Comparison of ENCODE assay signal across 4 fruit fly cellular contexts in genomic region chr3R:4886086-4886812, dm6.
TF ChIP-seq lines count a peak whose summit lies in the region.

No protein-coding gene starts in this region.

- TF ChIP-seq CTCF in whole organism, embryonic (GFP tag; optimal IDR thresholded peaks at IDR 0.05; lab: Kevin White, UChicago): no peak

TF ChIP-seq in whole organism, embryonic, 481 proteins besides CTCF, POLR2A, EP300 and RAD21 (continues in another document):
- TF ChIP-seq disco-r (GFP tag; optimal IDR thresholded peaks at IDR 0.05; lab: Kevin White, UChicago) (no peak), inv (GFP tag; IDR thresholded peaks at IDR 0.05; lab: Robert Waterston, UW; ENCODE audit: partially characterized antibody) (no peak), btn (GFP tag; optimal IDR thresholded peaks at IDR 0.05; lab: Kevin White, UChicago) (peak; percentile 49), HLH54F (GFP tag; optimal IDR thresholded peaks at IDR 0.05; lab: Kevin White, UChicago) (peak; percentile 31), tio (GFP tag; optimal IDR thresholded peaks at IDR 0.05; lab: Kevin White, UChicago) (peak; percentile 39), Dbx (GFP tag; IDR thresholded peaks at IDR 0.05; lab: Robert Waterston, UW) (no peak), CG8924 (tag; optimal IDR thresholded peaks at IDR 0.05; lab: Kevin White, UChicago) (peak; percentile 65), ATbp (GFP tag; optimal IDR thresholded peaks at IDR 0.05; lab: Kevin White, UChicago) (peak; percentile 76), CG4404 (GFP tag; IDR thresholded peaks at IDR 0.05; lab: Robert Waterston, UW) (peak; percentile 82), ci (GFP tag; IDR thresholded peaks at IDR 0.05; lab: Robert Waterston, UW) (peak; percentile 76), stc (GFP tag; IDR thresholded peaks at IDR 0.05; lab: Robert Waterston, UW) (no peak), CG12299 (tag; optimal IDR thresholded peaks at IDR 0.05; lab: Kevin White, UChicago) (no peak), trem (tag; optimal IDR thresholded peaks at IDR 0.05; lab: Kevin White, UChicago) (peak; percentile 62), MBD-R2 (GFP tag; IDR thresholded peaks at IDR 0.05; lab: Robert Waterston, UW) (peak; percentile 32; the same call in 1 of the 2 replicates), CG7928 (GFP tag; optimal IDR thresholded peaks at IDR 0.05; lab: Kevin White, UChicago) (no peak), CG31224 (GFP tag; IDR thresholded peaks at IDR 0.05; lab: Robert Waterston, UW) (no peak), CG3065 (GFP tag; optimal IDR thresholded peaks at IDR 0.05; lab: Kevin White, UChicago) (peak; percentile 40), CG6854 (GFP tag; optimal IDR thresholded peaks at IDR 0.05; lab: Kevin White, UChicago) (no peak), Eip74EF (GFP tag; optimal IDR thresholded peaks at IDR 0.05; lab: Kevin White, UChicago) (no peak), amos (GFP tag; IDR thresholded peaks at IDR 0.05; lab: Robert Waterston, UW; ENCODE audit: partially characterized antibody) (no peak), ap (GFP tag; IDR thresholded peaks at IDR 0.05; lab: Robert Waterston, UW) (peak; percentile 48), CG13624 (GFP tag; optimal IDR thresholded peaks at IDR 0.05; lab: Kevin White, UChicago) (no peak), CG4730 (GFP tag; IDR thresholded peaks at IDR 0.05; lab: Robert Waterston, UW) (peak; percentile 41; the same call in 1 of the 2 replicates)

TF ChIP-seq in whole organism, prepupa, 60 proteins besides CTCF, POLR2A, EP300 and RAD21 (continues in another document):
- TF ChIP-seq CG6808 (GFP tag; optimal IDR thresholded peaks at IDR 0.05; lab: Kevin White, UChicago) (peak; percentile 31), Sox14 (GFP tag; optimal IDR thresholded peaks at IDR 0.05; lab: Kevin White, UChicago) (peak; percentile 14), CG16779 (tag; optimal IDR thresholded peaks at IDR 0.05; lab: Kevin White, UChicago) (no peak), achi (GFP tag; optimal IDR thresholded peaks at IDR 0.05; lab: Kevin White, UChicago) (no peak), CG8632 (GFP tag; optimal IDR thresholded peaks at IDR 0.05; lab: Kevin White, UChicago) (peak; percentile 11), CG3032 (tag; optimal IDR thresholded peaks at IDR 0.05; lab: Kevin White, UChicago) (peak; percentile 12), Sox102F (GFP tag; optimal IDR thresholded peaks at IDR 0.05; lab: Kevin White, UChicago) (peak; percentile 54), CG8119 (GFP tag; IDR thresholded peaks at IDR 0.05; lab: Robert Waterston, UW) (no peak), Hr39 (GFP tag; optimal IDR thresholded peaks at IDR 0.05; lab: Kevin White, UChicago) (peak; percentile 66), CG3919 (GFP tag; optimal IDR thresholded peaks at IDR 0.05; lab: Kevin White, UChicago) (peak; percentile 54), lz (GFP tag; optimal IDR thresholded peaks at IDR 0.05; lab: Kevin White, UChicago) (peak; percentile 57), Smox (GFP tag; optimal IDR thresholded peaks at IDR 0.05; lab: Kevin White, UChicago) (peak; percentile 52), salr (GFP tag; optimal IDR thresholded peaks at IDR 0.05; lab: Kevin White, UChicago) (no peak), fkh (GFP tag; optimal IDR thresholded peaks at IDR 0.05; lab: Kevin White, UChicago) (no peak), CG11902 (GFP tag; optimal IDR thresholded peaks at IDR 0.05; lab: Kevin White, UChicago) (peak; percentile 18), Lpt (GFP tag; optimal IDR thresholded peaks at IDR 0.05; lab: Kevin White, UChicago) (no peak), net (GFP tag; optimal IDR thresholded peaks at IDR 0.05; lab: Kevin White, UChicago) (no peak), CG34406 (GFP tag; optimal IDR thresholded peaks at IDR 0.05; lab: Kevin White, UChicago) (no peak), CG11762 (GFP tag; optimal IDR thresholded peaks at IDR 0.05; lab: Kevin White, UChicago; ENCODE audit: insufficient read depth) (no peak), CG11294 (GFP tag; IDR thresholded peaks at IDR 0.05; lab: Robert Waterston, UW) (no peak), cyc (GFP tag; optimal IDR thresholded peaks at IDR 0.05; lab: Kevin White, UChicago) (peak; percentile 56), CG1621 (tag; optimal IDR thresholded peaks at IDR 0.05; lab: Kevin White, UChicago) (peak; percentile 9), ss (GFP tag; optimal IDR thresholded peaks at IDR 0.05; lab: Kevin White, UChicago) (no peak), topi (GFP tag; optimal IDR thresholded peaks at IDR 0.05; lab: Kevin White, UChicago) (peak; percentile 50)

TF ChIP-seq in whole organism, pupa, 21 proteins besides CTCF, POLR2A, EP300 and RAD21:
- peak; percentile 23 for TF ChIP-seq Pif1A (GFP tag; optimal IDR thresholded peaks at IDR 0.05; lab: Kevin White, UChicago)
- no peak for TF ChIP-seq D1 (tag; optimal IDR thresholded peaks at IDR 0.05; lab: Kevin White, UChicago)
- no peak for TF ChIP-seq CG34367 (tag; optimal IDR thresholded peaks at IDR 0.05; lab: Kevin White, UChicago)
- no peak for TF ChIP-seq CG12605 (GFP tag; IDR thresholded peaks at IDR 0.05; lab: Robert Waterston, UW)
- TF ChIP-seq CG10348 (GFP tag; IDR thresholded peaks at IDR 0.05; lab: Robert Waterston, UW): no peak
- peak; percentile 34 for TF ChIP-seq CG15710 (tag; optimal IDR thresholded peaks at IDR 0.05; lab: Kevin White, UChicago)
- TF ChIP-seq Pif1B (GFP tag; optimal IDR thresholded peaks at IDR 0.05; lab: Kevin White, UChicago): no peak
- no peak for TF ChIP-seq CG4496 (GFP tag; IDR thresholded peaks at IDR 0.05; lab: Robert Waterston, UW)
- TF ChIP-seq rn (GFP tag; IDR thresholded peaks at IDR 0.05; lab: Robert Waterston, UW): no peak
- TF ChIP-seq Snoo (tag; optimal IDR thresholded peaks at IDR 0.05; lab: Kevin White, UChicago): peak; percentile 11
- TF ChIP-seq CG8159 (tag; optimal IDR thresholded peaks at IDR 0.05; lab: Kevin White, UChicago): peak; percentile 60
- no peak for TF ChIP-seq gl (tag; optimal IDR thresholded peaks at IDR 0.05; lab: Kevin White, UChicago)
- TF ChIP-seq Ets98B (GFP tag; IDR thresholded peaks at IDR 0.05; lab: Robert Waterston, UW): no peak
- peak; percentile 43 for TF ChIP-seq CG9948 (tag; optimal IDR thresholded peaks at IDR 0.05; lab: Kevin White, UChicago)
- TF ChIP-seq CG17806 (tag; optimal IDR thresholded peaks at IDR 0.05; lab: Kevin White, UChicago): peak; percentile 41
- TF ChIP-seq fd96Ca (GFP tag; IDR thresholded peaks at IDR 0.05; lab: Robert Waterston, UW): no peak

TF ChIP-seq in whole organism, wandering third instar larva, 38 proteins besides CTCF, POLR2A, EP300 and RAD21:
- TF ChIP-seq br (GFP tag; optimal IDR thresholded peaks at IDR 0.05; lab: Kevin White, UChicago): peak; percentile 37
- peak; percentile 41 for TF ChIP-seq HLH106 (tag; optimal IDR thresholded peaks at IDR 0.05; lab: Kevin White, UChicago)
- peak; percentile 3 for TF ChIP-seq Hnf4 (GFP tag; optimal IDR thresholded peaks at IDR 0.05; lab: Kevin White, UChicago)
- peak in 1 of 2 experiments; percentile 58 for TF ChIP-seq foxo (GFP tag; optimal IDR thresholded peaks at IDR 0.05; lab: Kevin White, UChicago)
- peak; percentile 26 for TF ChIP-seq Sp1 (GFP tag; optimal IDR thresholded peaks at IDR 0.05; lab: Kevin White, UChicago)
- no peak for TF ChIP-seq GATAd (GFP tag; optimal IDR thresholded peaks at IDR 0.05; lab: Kevin White, UChicago)
- peak; percentile 2 for TF ChIP-seq sv (GFP tag; optimal IDR thresholded peaks at IDR 0.05; lab: Kevin White, UChicago)
- peak; percentile 37 for TF ChIP-seq h (GFP tag; optimal IDR thresholded peaks at IDR 0.05; lab: Kevin White, UChicago)
- TF ChIP-seq OdsH (GFP tag; optimal IDR thresholded peaks at IDR 0.05; lab: Kevin White, UChicago): peak; percentile 1
- TF ChIP-seq woc (GFP tag; optimal IDR thresholded peaks at IDR 0.05; lab: Kevin White, UChicago): peak; percentile 4
- TF ChIP-seq dmrt93B (GFP tag; optimal IDR thresholded peaks at IDR 0.05; lab: Kevin White, UChicago): peak; percentile 32
- no peak for TF ChIP-seq CrebA (GFP tag; optimal IDR thresholded peaks at IDR 0.05; lab: Kevin White, UChicago; ENCODE audit: borderline replicate concordance)
- no peak for TF ChIP-seq N (GFP tag; optimal IDR thresholded peaks at IDR 0.05; lab: Kevin White, UChicago)
- TF ChIP-seq Rel (GFP tag; optimal IDR thresholded peaks at IDR 0.05; lab: Kevin White, UChicago): no peak
- TF ChIP-seq Rel (tag; optimal IDR thresholded peaks at IDR 0.05; lab: Kevin White, UChicago): no peak
- no peak for TF ChIP-seq lola (GFP tag; optimal IDR thresholded peaks at IDR 0.05; lab: Kevin White, UChicago)
- TF ChIP-seq ey (GFP tag; optimal IDR thresholded peaks at IDR 0.05; lab: Kevin White, UChicago): peak; percentile 47
- peak; percentile 51 for TF ChIP-seq fru (GFP tag; optimal IDR thresholded peaks at IDR 0.05; lab: Kevin White, UChicago)
- TF ChIP-seq psq (GFP tag; optimal IDR thresholded peaks at IDR 0.05; lab: Kevin White, UChicago): peak; percentile 9
- TF ChIP-seq rgr (GFP tag; optimal IDR thresholded peaks at IDR 0.05; lab: Kevin White, UChicago): peak; percentile 33

Comparison
In these comparisons a context has a peak if more than half of its experiments do, and no peak if none do; other contexts are left out.
1. Of the 7 proteins assayed by ChIP-seq in both whole organism, embryonic and whole organism, prepupa: peak only in whole organism, embryonic: Blimp-1 and Gug; only in whole organism, prepupa: Hr39; in both: Sox102F; in neither: 3.